Fruit fly (Drosophila melanogaster) whole organism: ENCODE results near the gene Nlg1.

Experiments used
- CG8478 ChIP-seq: fragments of >200 bp; optimal IDR thresholded peaks from 2 replicates; lab custom pipeline; 2018; ENCODE audit warnings: inconsistent platforms
- Dll ChIP-seq: fragments of >200 bp; optimal IDR thresholded peaks from 2 replicates; lab custom pipeline; 2017
- EcR ChIP-seq, 2 experiments: fragments of >200 bp; optimal IDR thresholded peaks; 2 replicates each; lab custom pipeline; 2017; ENCODE audit warnings: missing biosample characterization in 2 of 2, missing genetic modification characterization in 2 of 2, missing genetic modification reagents in 2 of 2
- pan ChIP-seq: fragments of >200 bp; optimal IDR thresholded peaks from 2 replicates; lab custom pipeline; 2017
- psq ChIP-seq: fragments of >200 bp; optimal IDR thresholded peaks from 2 replicates; lab custom pipeline; 2017
- usp ChIP-seq: fragments of >200 bp; optimal IDR thresholded peaks from 2 replicates; lab custom pipeline; 2017; ENCODE audit warnings: missing biosample characterization, missing genetic modification characterization, mixed read lengths

Nlg1 gene

DNA sequence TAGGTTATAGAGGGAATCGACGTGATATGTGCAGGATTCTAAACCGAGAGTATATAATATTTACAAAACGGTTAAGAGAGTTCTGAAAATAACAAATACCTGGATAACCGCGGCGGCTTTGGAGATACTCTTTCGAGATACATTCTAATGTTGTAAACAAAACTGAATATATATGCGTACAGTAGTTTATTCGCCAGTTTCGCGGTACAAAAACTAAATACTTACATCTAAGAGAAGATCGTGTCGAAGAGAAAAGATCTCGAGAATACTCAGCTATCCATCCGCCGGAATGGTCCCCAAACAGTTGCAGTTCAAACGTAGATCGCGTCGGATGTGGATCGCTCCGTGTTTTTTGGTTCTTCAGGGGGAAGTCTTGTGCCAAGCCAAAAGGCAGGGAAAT lies at the start of gene Nlg1:
Gene Nlg1 (plus strand): TSS at position 301 of the 400 bp plus-strand sequence.
- no peak for TF ChIP-seq CG8478 (lab: Kevin White, UChicago)
- TF ChIP-seq Dll (lab: Kevin White, UChicago) = no peak
- no peak for TF ChIP-seq EcR (GFP tag; optimal IDR thresholded peaks at IDR 0.05; lab: Kevin White, UChicago)
- no peak for TF ChIP-seq psq (lab: Kevin White, UChicago)
- no peak for TF ChIP-seq pan (lab: Kevin White, UChicago)
- no peak for TF ChIP-seq usp

DNA sequence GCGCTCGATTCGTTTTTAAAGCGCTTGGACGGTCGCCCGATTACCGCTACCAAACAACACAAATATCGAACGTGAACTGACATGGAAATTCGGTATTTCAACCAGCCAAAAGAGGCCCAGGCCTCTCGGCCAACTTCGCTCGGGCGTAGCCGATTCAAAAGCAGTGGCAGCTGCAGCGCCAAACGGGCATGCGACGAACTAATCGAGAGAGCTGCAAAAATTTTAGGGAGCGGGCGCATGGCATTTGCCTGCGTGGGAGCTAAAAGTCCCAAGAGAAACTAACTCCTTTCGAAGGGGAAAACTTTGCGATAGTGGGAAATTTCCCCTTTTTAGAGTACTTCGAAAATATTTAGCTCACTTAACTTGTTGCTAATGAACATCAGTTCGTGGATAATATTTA lies 18.7 kb upstream of the Nlg1 start, which contains the start of gene Nlg3:
Gene Nlg3 (minus strand): TSS at position 54 of the 400 bp plus-strand sequence.
- no peak for TF ChIP-seq pan (lab: Kevin White, UChicago)
- TF ChIP-seq Dll (lab: Kevin White, UChicago) = no peak
- no peak for TF ChIP-seq usp
- TF ChIP-seq EcR (GFP tag; optimal IDR thresholded peaks at IDR 0.05; lab: Kevin White, UChicago) = no peak
- no peak for TF ChIP-seq psq (lab: Kevin White, UChicago)

DNA sequence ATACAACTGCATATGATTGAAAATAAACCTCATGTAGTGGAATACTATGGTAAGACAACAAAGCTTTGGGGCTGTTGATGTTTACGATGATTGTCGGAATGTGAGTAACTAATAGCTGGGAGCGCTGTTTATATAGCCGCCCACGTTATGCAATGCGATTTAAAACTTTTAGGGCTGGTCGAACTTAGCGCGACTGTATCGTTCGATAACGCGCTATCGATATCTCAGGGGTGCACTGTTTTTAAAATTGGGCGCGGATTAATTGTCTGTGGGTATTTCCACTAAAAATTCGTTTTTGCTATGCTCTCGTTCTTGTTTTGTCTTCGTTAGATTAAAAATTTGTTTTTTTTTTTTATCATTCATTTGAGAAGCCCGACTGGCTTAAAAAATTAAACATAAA lies 14.5 kb upstream of the Nlg1 start:
- TF ChIP-seq psq (lab: Kevin White, UChicago) (no peak), EcR (GFP tag; optimal IDR thresholded peaks at IDR 0.05; lab: Kevin White, UChicago) (no peak), usp (no peak), Dll (lab: Kevin White, UChicago) (no peak), pan (lab: Kevin White, UChicago) (no peak), CG8478 (lab: Kevin White, UChicago) (no peak)

DNA sequence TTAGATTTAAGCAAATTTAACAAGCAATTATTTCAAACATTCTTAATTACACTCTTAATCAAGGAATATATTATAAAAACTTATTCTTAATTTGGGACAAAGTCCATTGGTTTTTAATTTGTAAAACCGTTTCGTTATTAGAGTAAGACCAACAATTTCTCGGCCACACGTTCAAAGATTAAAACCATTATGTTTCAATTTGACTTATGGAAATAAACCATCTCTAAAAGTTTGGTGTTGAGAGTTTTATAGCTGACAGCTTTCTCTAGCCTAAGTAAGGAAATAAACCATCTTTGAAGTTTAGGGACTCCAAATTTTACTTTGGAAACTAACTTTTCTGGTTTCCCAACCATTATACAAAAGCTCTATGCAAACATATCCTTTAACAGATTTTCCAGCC lies 13.8 kb upstream of the Nlg1 start:
- TF ChIP-seq psq (lab: Kevin White, UChicago) (no peak), EcR (GFP tag; optimal IDR thresholded peaks at IDR 0.05; lab: Kevin White, UChicago) (no peak), pan (lab: Kevin White, UChicago) (no peak), Dll (lab: Kevin White, UChicago) (no peak), CG8478 (lab: Kevin White, UChicago) (no peak), usp (no peak)

DNA sequence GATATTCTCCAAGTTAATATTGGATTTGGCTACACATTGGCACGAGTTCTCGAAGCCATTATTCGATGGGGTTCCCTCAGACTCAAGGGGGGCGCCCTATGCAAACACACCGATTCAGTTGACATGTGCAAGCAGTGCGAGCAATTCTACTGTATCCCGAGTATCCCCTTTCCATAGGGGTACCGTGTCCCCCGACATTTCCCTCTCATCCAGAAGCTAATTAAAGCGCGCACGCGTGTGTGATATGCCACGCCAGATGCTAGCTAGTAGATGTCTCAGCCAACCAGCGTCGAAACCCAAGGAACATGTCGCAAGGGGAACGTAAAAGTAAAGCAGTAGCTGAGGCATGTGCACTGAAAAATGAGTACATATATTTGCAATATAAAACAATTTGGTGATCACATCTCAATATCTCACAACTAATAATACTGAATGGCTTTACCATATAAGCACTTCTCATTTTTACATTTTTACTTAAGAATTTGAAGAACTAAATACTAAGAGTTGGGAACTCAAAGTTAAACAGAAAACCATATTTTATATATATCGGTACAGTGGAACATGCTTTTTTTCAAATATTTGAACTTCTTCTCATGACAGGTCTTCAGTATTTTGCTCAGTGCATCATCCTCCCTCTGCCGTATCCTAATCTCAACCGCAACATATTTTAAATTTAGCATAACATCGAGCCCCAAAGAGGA lies 12.0 kb upstream of the Nlg1 start:
- TF ChIP-seq CG8478 (lab: Kevin White, UChicago) (no peak), pan (lab: Kevin White, UChicago) (no peak), Dll (lab: Kevin White, UChicago) (no peak), usp (no peak), EcR (GFP tag; optimal IDR thresholded peaks at IDR 0.05; lab: Kevin White, UChicago) (no peak), psq (lab: Kevin White, UChicago) (no peak)

DNA sequence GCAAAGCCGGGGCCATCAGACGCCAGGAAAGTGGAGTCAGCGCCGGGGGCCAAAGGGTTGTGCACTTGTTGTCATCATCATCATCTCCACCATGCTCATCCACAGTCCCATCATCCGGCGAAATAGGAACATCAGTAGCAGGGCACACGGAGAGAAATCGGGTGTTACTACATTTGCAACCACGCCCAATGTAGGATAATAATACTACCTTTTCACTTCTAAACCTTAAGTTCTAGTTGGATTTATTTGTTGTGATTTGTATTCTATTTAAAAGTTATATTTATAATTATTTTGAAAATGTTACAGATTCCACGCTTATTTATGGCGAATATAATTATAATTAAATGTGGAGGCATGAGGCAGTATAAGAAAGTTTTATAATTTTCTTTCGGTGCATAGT lies 7.1 kb upstream of the Nlg1 start:
- no peak for TF ChIP-seq pan (lab: Kevin White, UChicago)
- no peak for TF ChIP-seq Dll (lab: Kevin White, UChicago)
- TF ChIP-seq CG8478 (lab: Kevin White, UChicago) = no peak
- no peak for TF ChIP-seq EcR (GFP tag; optimal IDR thresholded peaks at IDR 0.05; lab: Kevin White, UChicago)
- TF ChIP-seq psq (lab: Kevin White, UChicago) = no peak
- no peak for TF ChIP-seq usp

DNA sequence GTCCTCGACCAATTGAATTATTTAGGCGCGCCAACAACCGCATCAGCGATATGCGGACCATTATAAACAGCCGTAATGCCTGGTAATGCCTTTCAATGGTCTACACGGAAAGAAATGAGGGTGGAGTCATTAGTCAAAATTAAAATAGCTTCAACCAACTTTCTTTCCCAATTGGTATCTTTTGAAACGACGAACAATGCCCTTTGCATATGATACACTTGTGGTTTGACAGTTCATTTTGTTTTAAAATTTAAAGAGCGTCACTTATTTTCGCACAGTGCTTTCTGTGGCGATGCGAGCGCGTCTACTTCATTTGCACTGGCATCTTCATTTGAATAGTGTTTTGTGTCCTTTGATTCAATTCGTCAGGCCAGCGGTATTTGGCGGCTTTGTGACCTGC lies 9.8 kb downstream of the Nlg1 start:
- TF ChIP-seq psq (lab: Kevin White, UChicago) (no peak), Dll (lab: Kevin White, UChicago) (no peak), EcR (GFP tag; optimal IDR thresholded peaks at IDR 0.05; lab: Kevin White, UChicago) (no peak), pan (lab: Kevin White, UChicago) (no peak), CG8478 (lab: Kevin White, UChicago) (no peak), usp (no peak)

DNA sequence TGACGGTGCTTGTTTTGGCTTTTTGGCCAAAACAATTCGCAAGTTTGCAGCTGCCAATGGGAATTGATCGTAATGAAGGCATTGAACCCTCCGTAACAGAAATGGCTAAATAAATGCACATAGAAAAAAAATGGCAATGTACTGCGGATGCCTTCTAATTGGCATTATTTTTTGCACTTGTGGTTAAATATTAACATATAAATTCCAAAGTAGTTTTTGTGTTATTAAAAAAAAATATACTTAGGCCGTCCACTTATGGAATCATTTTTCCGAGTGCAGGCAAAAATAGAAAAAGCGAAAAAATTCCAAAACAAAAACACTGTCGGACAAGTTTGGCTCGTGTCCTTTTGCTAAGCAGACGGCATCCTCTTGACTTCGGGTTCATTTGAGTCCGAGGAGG lies 28.8 kb downstream of the Nlg1 start:
- TF ChIP-seq CG8478 (lab: Kevin White, UChicago) (no peak), psq (lab: Kevin White, UChicago) (no peak), Dll (lab: Kevin White, UChicago) (no peak)

DNA sequence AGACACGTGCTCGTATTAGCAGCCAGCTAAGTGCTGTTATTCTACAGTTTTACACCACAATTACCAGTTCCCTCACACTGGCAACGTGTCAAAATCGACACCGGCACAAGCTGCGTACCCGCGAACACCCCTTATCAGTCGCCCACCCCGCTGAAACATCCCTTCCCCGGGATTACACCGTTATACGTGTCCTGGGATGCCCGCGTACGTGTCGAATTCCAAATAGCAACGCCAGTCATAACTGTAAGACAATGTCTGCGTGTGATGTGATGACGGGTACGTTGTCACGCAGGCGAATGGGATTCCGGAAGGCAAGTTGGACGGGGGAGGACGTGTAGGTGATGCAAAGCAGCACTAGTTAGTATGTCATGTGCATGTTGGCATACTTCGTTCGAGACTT lies 61.9 kb downstream of the Nlg1 start:
- no peak for TF ChIP-seq pan (lab: Kevin White, UChicago)
- TF ChIP-seq CG8478 (lab: Kevin White, UChicago) = no peak
- TF ChIP-seq psq (lab: Kevin White, UChicago) = no peak
- no peak for TF ChIP-seq EcR (GFP tag; optimal IDR thresholded peaks at IDR 0.05; lab: Kevin White, UChicago)
- TF ChIP-seq Dll (lab: Kevin White, UChicago) = no peak
- no peak for TF ChIP-seq usp

DNA sequence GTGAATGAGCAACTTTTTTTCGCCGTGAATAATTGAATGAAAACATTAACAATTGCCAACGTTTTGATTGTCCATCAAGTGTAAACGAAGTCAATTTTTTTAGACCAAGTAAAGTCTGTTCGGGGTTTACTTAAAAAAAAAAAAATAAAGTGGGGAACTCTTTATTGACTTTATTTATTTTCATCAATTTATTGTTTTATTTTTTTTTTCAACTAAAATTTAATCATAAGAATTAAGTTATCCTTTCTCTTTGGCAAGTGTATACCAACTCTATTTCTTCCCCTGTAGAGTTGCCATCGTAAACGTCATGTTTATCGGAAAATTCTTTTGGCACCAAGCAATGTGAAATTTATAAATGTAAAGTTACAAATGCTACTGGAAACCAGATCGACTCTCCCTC lies 64.1 kb downstream of the Nlg1 start, which contains the start of gene CG2616:
Gene CG2616 (plus strand): TSS at position 301 of the 400 bp plus-strand sequence.
- no peak for TF ChIP-seq Dll (lab: Kevin White, UChicago)
- TF ChIP-seq psq (lab: Kevin White, UChicago) = no peak
- no peak for TF ChIP-seq pan (lab: Kevin White, UChicago)
- TF ChIP-seq EcR (GFP tag; optimal IDR thresholded peaks at IDR 0.05; lab: Kevin White, UChicago) = no peak
- TF ChIP-seq CG8478 (lab: Kevin White, UChicago) = no peak
- TF ChIP-seq usp = no peak

DNA sequence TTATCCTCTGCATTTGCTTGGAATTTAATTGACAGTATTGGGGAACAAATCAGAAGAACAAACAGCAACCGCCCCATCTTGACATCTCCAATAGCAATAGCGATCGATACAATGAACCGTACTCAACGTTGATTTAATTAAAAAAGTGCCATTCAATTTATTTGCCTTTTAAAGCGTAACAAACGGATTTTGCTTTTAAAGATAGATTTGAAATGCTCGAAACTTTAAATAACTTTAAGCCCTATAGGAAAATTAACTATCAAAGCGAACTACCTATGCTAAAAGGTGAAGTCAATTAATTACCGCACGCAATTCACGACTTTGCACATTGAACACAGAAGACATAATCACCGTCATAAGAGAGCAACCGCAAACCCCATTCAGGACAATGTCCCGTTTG lies 81.4 kb downstream of the Nlg1 start, which contains the start of gene CG43254:
Gene CG43254 (minus strand): TSS at position 101 of the 400 bp plus-strand sequence.
- no peak for TF ChIP-seq pan (lab: Kevin White, UChicago)
- TF ChIP-seq usp = no peak
- TF ChIP-seq psq (lab: Kevin White, UChicago) = no peak
- TF ChIP-seq EcR (GFP tag; optimal IDR thresholded peaks at IDR 0.05; lab: Kevin White, UChicago) = no peak
- TF ChIP-seq CG8478 (lab: Kevin White, UChicago) = no peak
- no peak for TF ChIP-seq Dll (lab: Kevin White, UChicago)
